Worm (Caenorhabditis elegans): ENCODE results near the gene T13C5.7.
A peak's percentile ranks its signal among the peaks of the same experiment; 100 is the strongest.

Gene T13C5.7

ce11 chrX:6202809-6203208 is 22.4 kb downstream of the T13C5.7 start:
- TF ChIP-seq madf-5 (GFP tag; IDR thresholded peaks at IDR 0.05) (no peak), nhr-25 (tag; optimal IDR thresholded peaks at IDR 0.05; ENCODE audit: borderline replicate concordance, insufficient read depth) (no peak), nhr-11 (tag; optimal IDR thresholded peaks at IDR 0.05) (peak; percentile 1), daf-16 (GFP tag; optimal IDR thresholded peaks at IDR 0.05) (peak in 1 of 2 experiments; percentile 23), daf-16 (tag; optimal IDR thresholded peaks at IDR 0.05) (no peak)

ce11 chrX:6203315-6203714 is 22.9 kb downstream of the T13C5.7 start:
- peak; percentile 60 for TF ChIP-seq aha-1 (tag)
- peak; percentile 22; the same call in 1 of the 2 replicates for TF ChIP-seq dmd-6 (GFP tag; IDR thresholded peaks at IDR 0.05)
- TF ChIP-seq mes-2 (tag; optimal IDR thresholded peaks at IDR 0.05; ENCODE audit: poor library complexity, severe bottlenecking), result no peak
- no peak for TF ChIP-seq daf-16 (GFP tag; optimal IDR thresholded peaks at IDR 0.05)
- TF ChIP-seq daf-16 (tag; optimal IDR thresholded peaks at IDR 0.05), result peak; percentile 41
- TF ChIP-seq php-3 (GFP tag; IDR thresholded peaks at IDR 0.05), result peak; percentile 60; the same call in 1 of the 2 replicates
- TF ChIP-seq egl-43 (GFP tag; IDR thresholded peaks at IDR 0.05), result no peak

DNA sequence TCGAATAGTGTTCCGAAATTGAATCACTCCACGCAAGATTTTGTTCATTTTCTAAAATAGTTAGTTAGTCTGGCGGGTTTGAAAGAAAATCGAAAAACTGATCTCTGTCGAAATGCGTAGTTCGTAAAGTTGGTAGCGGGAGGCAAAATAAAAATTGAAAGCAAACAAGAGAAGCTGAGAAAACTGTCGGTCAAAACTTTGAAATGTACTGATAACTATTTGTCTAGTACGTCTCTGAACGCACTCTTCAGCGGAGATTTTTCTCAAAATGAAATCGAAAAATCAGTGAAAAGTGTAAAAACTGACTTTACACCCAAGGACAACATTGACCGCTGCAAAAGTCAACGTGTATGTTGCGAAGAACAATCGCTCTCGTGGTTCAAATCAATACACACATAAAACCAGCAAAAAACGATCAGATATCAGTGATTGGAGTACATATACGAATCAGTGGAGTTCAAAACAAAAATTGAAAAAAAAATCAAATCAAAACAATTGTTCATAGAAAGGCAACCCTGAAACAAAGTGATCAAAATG is 24.4 kb downstream of the T13C5.7 start, which contains the start of gene bca-1:
bca-1 (minus strand) TSS at position 51 of the 537 bp plus-strand sequence.
- no peak for TF ChIP-seq nhr-6 (tag; optimal IDR thresholded peaks at IDR 0.05)
- TF ChIP-seq nhr-77 (tag; optimal IDR thresholded peaks at IDR 0.05), result peak; percentile 6
- no peak for TF ChIP-seq nhr-111 (GFP tag; optimal IDR thresholded peaks at IDR 0.05)
- TF ChIP-seq madf-9 (GFP tag; conservative IDR thresholded peaks at IDR 0.05), result no peak
- peak; percentile 35 for TF ChIP-seq nhr-11 (tag; optimal IDR thresholded peaks at IDR 0.05)
- no peak for TF ChIP-seq daf-12 (tag; optimal IDR thresholded peaks at IDR 0.05)
- TF ChIP-seq tag-97 (GFP tag; IDR thresholded peaks at IDR 0.05), result no peak
- TF ChIP-seq F49E8.2 (tag; optimal IDR thresholded peaks at IDR 0.05; ENCODE audit: borderline replicate concordance), result no peak
- TF ChIP-seq nhr-28 (tag; optimal IDR thresholded peaks at IDR 0.05), result peak; percentile 68
- peak; percentile 70 for TF ChIP-seq dmd-6 (GFP tag; IDR thresholded peaks at IDR 0.05)
- TF ChIP-seq lin-15B (tag; optimal IDR thresholded peaks at IDR 0.05), result no peak
- no peak for TF ChIP-seq ZK337.2 (GFP tag; IDR thresholded peaks at IDR 0.05)
- no peak for TF ChIP-seq nhr-237 (tag; optimal IDR thresholded peaks at IDR 0.05)
- TF ChIP-seq egl-27 (tag; optimal IDR thresholded peaks at IDR 0.05), result no peak
- TF ChIP-seq unc-62 (GFP tag; optimal IDR thresholded peaks at IDR 0.05 in 1 of 2), result peak in 1 of 2 experiments; percentile 92
- TF ChIP-seq unc-62 (tag; optimal IDR thresholded peaks at IDR 0.05), result no peak
- TF ChIP-seq Y75B8A.6 (GFP tag; IDR thresholded peaks at IDR 0.05), result no peak
- no peak for TF ChIP-seq ztf-11 (tag; optimal IDR thresholded peaks at IDR 0.05)
- no peak for TF ChIP-seq lin-29 (GFP tag; IDR thresholded peaks at IDR 0.05)
- TF ChIP-seq nhr-102 (tag; optimal IDR thresholded peaks at IDR 0.05), result no peak
- peak; percentile 64 for TF ChIP-seq nhr-10 (tag; optimal IDR thresholded peaks at IDR 0.05)
- no peak for TF ChIP-seq nhr-42 (GFP tag; IDR thresholded peaks at IDR 0.05)
- TF ChIP-seq sdz-12 (GFP tag; optimal IDR thresholded peaks at IDR 0.05), result no peak
- TF ChIP-seq tra-1 (GFP tag; IDR thresholded peaks at IDR 0.05), result no peak
- TF ChIP-seq madf-5 (GFP tag; IDR thresholded peaks at IDR 0.05), result no peak
- no peak for TF ChIP-seq ZK546.5 (tag; optimal IDR thresholded peaks at IDR 0.05)
- TF ChIP-seq fkh-10 (GFP tag; optimal IDR thresholded peaks at IDR 0.05), result no peak
- peak; percentile 77 for TF ChIP-seq aha-1 (tag)
- no peak for TF ChIP-seq Y105C5A.15 (GFP tag; IDR thresholded peaks at IDR 0.05)
- no peak for TF ChIP-seq ceh-32 (tag; optimal IDR thresholded peaks at IDR 0.05; ENCODE audit: poor library complexity)
- TF ChIP-seq skn-1 (tag; optimal IDR thresholded peaks at IDR 0.05), result no peak
- no peak for TF ChIP-seq zip-11 (GFP tag; IDR thresholded peaks at IDR 0.05)
- TF ChIP-seq spr-3 (GFP tag; optimal IDR thresholded peaks at IDR 0.05), result no peak
- TF ChIP-seq F26F4.8 (GFP tag; conservative IDR thresholded peaks at IDR 0.05), result no peak
- no peak for TF ChIP-seq attf-4 (tag; optimal IDR thresholded peaks at IDR 0.05)
- peak; percentile 14 for TF ChIP-seq nhr-25 (tag; optimal IDR thresholded peaks at IDR 0.05; ENCODE audit: borderline replicate concordance, insufficient read depth)
- peak; percentile 46 for TF ChIP-seq nhr-48 (tag; optimal IDR thresholded peaks at IDR 0.05)
- no peak for TF ChIP-seq pha-4 (GFP tag; IDR thresholded peaks at IDR 0.05)
- peak; percentile 5 for TF ChIP-seq pha-4 (tag; optimal IDR thresholded peaks at IDR 0.05)
- TF ChIP-seq ceh-20 (GFP tag; IDR thresholded peaks at IDR 0.05), result no peak
- TF ChIP-seq ctbp-1 (GFP tag; IDR thresholded peaks at IDR 0.05), result no peak
- TF ChIP-seq fos-1 (tag; optimal IDR thresholded peaks at IDR 0.05), result no peak
- TF ChIP-seq dmd-8 (GFP tag; IDR thresholded peaks at IDR 0.05), result no peak

Data from whole organism, L4 larva.